Worm (Caenorhabditis elegans): ENCODE measurements around the gene F35E8.13.

ce11 chrV:15911848-15912247, 11.2 kb upstream of the F35E8.13 start, which contains the start of gene F35E8.6:
- TF ChIP-seq tbx-2 (tag; optimal IDR thresholded peaks at IDR 0.05) (no peak), rnt-1 (tag; optimal IDR thresholded peaks at IDR 0.05) (no peak), ama-1 (optimal IDR thresholded peaks at IDR 0.05) (no peak), pqm-1 (tag; optimal IDR thresholded peaks at IDR 0.05) (no peak), ttx-3 (tag; optimal IDR thresholded peaks at IDR 0.05) (no peak), madf-2 (tag; optimal IDR thresholded peaks at IDR 0.05) (no peak)
